Worm (Caenorhabditis elegans) whole organism, mixed stage, embryonic: ENCODE measurements around the gene lin-1.

ENCODE experiments used
- M03D4.4 ChIP-seq: sonication (generic microtip); optimal IDR thresholded peaks from 2 replicates; lab custom pipeline; 2017; ENCODE audit warnings: mild to moderate bottlenecking, missing genetic modification characterization, missing compliant biosample characterization
- bed-3 ChIP-seq: fragments of 200-800 bp; sonication (Bioruptor generic); optimal IDR thresholded peaks from 3 replicates; lab custom pipeline; 2018; ENCODE audit warnings: mild to moderate bottlenecking, missing genetic modification characterization, moderate library complexity, missing compliant biosample characterization
- blmp-1 ChIP-seq: fragments of 150-350 bp; optimal IDR thresholded peaks from 2 replicates; lab custom pipeline; 2014; ENCODE audit warnings: missing biosample characterization, missing genetic modification characterization
- ceh-43 ChIP-seq: fragments of 200-800 bp; sonication (Bioruptor generic); optimal IDR thresholded peaks from 2 replicates; lab custom pipeline; 2018; ENCODE audit warnings: mild to moderate bottlenecking, missing genetic modification characterization, moderate library complexity, missing compliant biosample characterization
- ceh-83 ChIP-seq: fragments of 200-800 bp; sonication (Bioruptor generic); optimal IDR thresholded peaks from 2 replicates; lab custom pipeline; 2018; ENCODE audit warnings: mild to moderate bottlenecking, missing genetic modification characterization, missing compliant biosample characterization
- ces-1 ChIP-seq: fragments of 150-350 bp; optimal IDR thresholded peaks from 2 replicates; lab custom pipeline; 2014; ENCODE audit warnings: missing biosample characterization, missing genetic modification reagents, missing genetic modification characterization
- cnd-1 ChIP-seq: fragments of 200-800 bp; sonication (Bioruptor generic); optimal IDR thresholded peaks from 2 replicates; lab custom pipeline; 2018; ENCODE audit warnings: mild to moderate bottlenecking, missing genetic modification characterization, missing compliant biosample characterization
- drap-1 ChIP-seq: fragments of 200-800 bp; sonication (Bioruptor generic); optimal IDR thresholded peaks from 3 replicates; lab custom pipeline; 2018; ENCODE audit warnings: mild to moderate bottlenecking, missing genetic modification characterization, missing compliant biosample characterization
- elt-1 ChIP-seq: sonication (generic microtip); optimal IDR thresholded peaks from 2 replicates; lab custom pipeline; 2017; ENCODE audit warnings: missing genetic modification characterization, mild to moderate bottlenecking, missing compliant biosample characterization, antibody characterized with exemption, moderate library complexity, borderline replicate concordance; ENCODE audit not compliant: insufficient read depth
- elt-3 ChIP-seq: fragments of 150-350 bp; optimal IDR thresholded peaks from 2 replicates; lab custom pipeline; 2014; ENCODE audit warnings: missing biosample characterization, missing genetic modification characterization
- flh-1 ChIP-seq: fragments of 200-800 bp; sonication (Bioruptor generic); optimal IDR thresholded peaks from 2 replicates; lab custom pipeline; 2018; ENCODE audit warnings: mild to moderate bottlenecking, missing genetic modification characterization, moderate library complexity, missing compliant biosample characterization
- ham-2 ChIP-seq: fragments of 200-800 bp; sonication (Bioruptor generic); optimal IDR thresholded peaks from 2 replicates; lab custom pipeline; 2018; ENCODE audit warnings: mild to moderate bottlenecking, missing genetic modification characterization, missing compliant biosample characterization
- hlh-1 ChIP-seq: fragments of 150-350 bp; optimal IDR thresholded peaks from 2 replicates; lab custom pipeline; 2014; ENCODE audit warnings: missing biosample characterization, missing genetic modification reagents, missing genetic modification characterization
- lin-13 ChIP-seq: fragments of 150-350 bp; optimal IDR thresholded peaks from 2 replicates; lab custom pipeline; 2014; ENCODE audit warnings: missing biosample characterization, missing genetic modification characterization
- lsy-2 ChIP-seq: fragments of 150-350 bp; optimal IDR thresholded peaks from 2 replicates; lab custom pipeline; 2014; ENCODE audit warnings: missing biosample characterization, missing genetic modification characterization
- mab-5 ChIP-seq: fragments of 150-350 bp; optimal IDR thresholded peaks from 2 replicates; lab custom pipeline; 2014; ENCODE audit warnings: missing biosample characterization, missing genetic modification characterization
- mep-1 ChIP-seq: fragments of 150-350 bp; optimal IDR thresholded peaks from 2 replicates; lab custom pipeline; 2017; ENCODE audit warnings: missing biosample characterization, missing genetic modification reagents, missing genetic modification characterization, inconsistent platforms
- nhr-12 ChIP-seq: fragments of 150-350 bp; optimal IDR thresholded peaks from 2 replicates; lab custom pipeline; 2014; ENCODE audit warnings: missing biosample characterization, missing genetic modification characterization
- nhr-2 ChIP-seq: fragments of 150-350 bp; optimal IDR thresholded peaks from 2 replicates; lab custom pipeline; 2014; ENCODE audit warnings: missing biosample characterization, missing genetic modification characterization
- nhr-28 ChIP-seq: fragments of 150-350 bp; optimal IDR thresholded peaks from 2 replicates; lab custom pipeline; 2014; ENCODE audit warnings: missing biosample characterization, missing genetic modification characterization
- pha-4 ChIP-seq: fragments of 150-350 bp; optimal IDR thresholded peaks from 2 replicates; lab custom pipeline; 2018; ENCODE audit warnings: missing biosample characterization, missing genetic modification reagents, missing genetic modification characterization
- sem-2 ChIP-seq: fragments of 200-800 bp; sonication (Bioruptor generic); optimal IDR thresholded peaks from 2 replicates; lab custom pipeline; 2018; ENCODE audit warnings: mild to moderate bottlenecking, missing genetic modification characterization, missing compliant biosample characterization
- sptf-1 ChIP-seq: sonication (generic microtip); optimal IDR thresholded peaks from 2 replicates; lab custom pipeline; 2017; ENCODE audit warnings: mild to moderate bottlenecking, missing genetic modification characterization, moderate library complexity, missing compliant biosample characterization
- tbx-8 ChIP-seq: fragments of 200-800 bp; sonication (Bioruptor generic); optimal IDR thresholded peaks from 2 replicates; lab custom pipeline; 2018; ENCODE audit warnings: mild to moderate bottlenecking, missing genetic modification characterization, moderate library complexity, missing compliant biosample characterization
- unc-120 ChIP-seq: sonication (generic microtip); optimal IDR thresholded peaks from 2 replicates; lab custom pipeline; 2017; ENCODE audit warnings: missing genetic modification characterization, missing compliant biosample characterization; ENCODE audit not compliant: poor library complexity, severe bottlenecking
- unc-39 ChIP-seq: fragments of 150-350 bp; optimal IDR thresholded peaks from 2 replicates; lab custom pipeline; 2014; ENCODE audit warnings: missing biosample characterization, missing genetic modification characterization
- unc-62 ChIP-seq: fragments of 150-350 bp; optimal IDR thresholded peaks from 2 replicates; lab custom pipeline; 2014; ENCODE audit warnings: missing biosample characterization, missing genetic modification reagents, missing genetic modification characterization
- zip-8 ChIP-seq: fragments of 150-350 bp; optimal IDR thresholded peaks from 2 replicates; lab custom pipeline; 2014; ENCODE audit warnings: missing biosample characterization, missing genetic modification characterization

Gene lin-1

ce11 chrIV:2313721-2314683 lies 13.9 kb upstream of the lin-1 start, which contains the start of gene vha-11:
Gene vha-11, minus strand, starts transcription at chrIV:2314567.
- no peak for TF ChIP-seq unc-39 (tag; lab: Kevin White, UChicago)
- no peak for TF ChIP-seq mab-5 (tag; lab: Kevin White, UChicago)
- no peak for TF ChIP-seq nhr-12 (tag; lab: Kevin White, UChicago)
- no peak for TF ChIP-seq flh-1
- no peak for TF ChIP-seq sem-2
- TF ChIP-seq ceh-43 (GFP tag; lab: Kevin White, UChicago), result no peak
- no peak for TF ChIP-seq sptf-1 (tag; lab: Kevin White, UChicago)
- TF ChIP-seq hlh-1 (tag; lab: Kevin White, UChicago), result no peak
- no peak for TF ChIP-seq pha-4 (tag; lab: Kevin White, UChicago)

- no peak for TF ChIP-seq tbx-8 (GFP tag; lab: Kevin White, UChicago)
- TF ChIP-seq unc-39 (tag; lab: Kevin White, UChicago), result no peak
- TF ChIP-seq mep-1 (tag; lab: Kevin White, UChicago), result no peak
- no peak for TF ChIP-seq lsy-2
- no peak for TF ChIP-seq ceh-83 (GFP tag; lab: Kevin White, UChicago)
- no peak for TF ChIP-seq elt-1 (tag; lab: Kevin White, UChicago)
- TF ChIP-seq unc-62 (GFP tag; lab: Kevin White, UChicago), result no peak
- TF ChIP-seq flh-1, result no peak
- TF ChIP-seq nhr-28 (tag; lab: Kevin White, UChicago), result no peak
- TF ChIP-seq sptf-1 (tag; lab: Kevin White, UChicago), result no peak
- no peak for TF ChIP-seq nhr-2 (tag; lab: Kevin White, UChicago)
- no peak for TF ChIP-seq ham-2 (GFP tag; lab: Kevin White, UChicago)
- no peak for TF ChIP-seq cnd-1 (tag; lab: Kevin White, UChicago)
- no peak for TF ChIP-seq M03D4.4 (tag; lab: Kevin White, UChicago)
- no peak for TF ChIP-seq lin-13
- no peak for TF ChIP-seq drap-1 (GFP tag; lab: Kevin White, UChicago)
- no peak for TF ChIP-seq pha-4 (tag; lab: Kevin White, UChicago)
- TF ChIP-seq elt-3 (tag; lab: Kevin White, UChicago), result no peak
- no peak for TF ChIP-seq ceh-43 (GFP tag; lab: Kevin White, UChicago)
- no peak for TF ChIP-seq bed-3 (GFP tag; lab: Kevin White, UChicago)
These were observed 11.5 kb upstream of the lin-1 start for ce11 chrIV:2311554-2311953.

ce11 chrIV:2308203-2308602 lies 8.1 kb upstream of the lin-1 start:
- TF ChIP-seq zip-8 (peak; percentile 3), nhr-2 (tag; lab: Kevin White, UChicago) (no peak)

ce11 chrIV:2307374-2307773 lies 7.3 kb upstream of the lin-1 start:
- peak; percentile 21 for TF ChIP-seq sptf-1 (tag; lab: Kevin White, UChicago)
- no peak for TF ChIP-seq zip-8

ce11 chrIV:2306447-2306846 lies 6.4 kb upstream of the lin-1 start, which contains the start of gene mksr-2:
Gene mksr-2, minus strand, starts transcription at chrIV:2306547.
- no peak for TF ChIP-seq flh-1
- no peak for TF ChIP-seq unc-120 (tag; lab: Kevin White, UChicago)
- TF ChIP-seq hlh-1 (tag; lab: Kevin White, UChicago), result no peak
- no peak for TF ChIP-seq ceh-43 (GFP tag; lab: Kevin White, UChicago)
- no peak for TF ChIP-seq blmp-1 (tag; lab: Kevin White, UChicago)
- TF ChIP-seq sptf-1 (tag; lab: Kevin White, UChicago), result no peak
- TF ChIP-seq tbx-8 (GFP tag; lab: Kevin White, UChicago), result no peak
- TF ChIP-seq ham-2 (GFP tag; lab: Kevin White, UChicago), result no peak
- TF ChIP-seq ceh-83 (GFP tag; lab: Kevin White, UChicago), result no peak
- TF ChIP-seq ces-1 (GFP tag; lab: Kevin White, UChicago), result no peak
- TF ChIP-seq mab-5 (tag; lab: Kevin White, UChicago), result no peak
